Worm (Caenorhabditis elegans) whole organism, L3 larva: ENCODE results near the gene F17E9.5.

Source experiments
- ama-1 ChIP-seq: fragments of 150-350 bp; optimal IDR thresholded peaks from 2 replicates; lab custom pipeline; 2018
- daf-12 ChIP-seq: fragments of 150-350 bp; optimal IDR thresholded peaks from 2 replicates; lab custom pipeline; 2014; ENCODE audit warnings: missing biosample characterization, missing genetic modification reagents, missing genetic modification characterization
- egl-27 ChIP-seq: sonication (generic microtip); optimal IDR thresholded peaks from 4 replicates; lab custom pipeline; 2017; ENCODE audit warnings: missing biosample characterization, missing genetic modification reagents, missing genetic modification characterization
- elt-3 ChIP-seq, 3 experiments: fragments of 150-350 bp in 1 of 3; sonication (generic microtip) in 2 of 3; optimal IDR thresholded peaks; 2 replicates in 2 of 3; 4 replicates in 1 of 3; lab custom pipeline; 2014 to 2017; ENCODE audit warnings: missing biosample characterization in 3 of 3, missing genetic modification characterization in 3 of 3
- jun-1 ChIP-seq: fragments of 150-350 bp; optimal IDR thresholded peaks from 2 replicates; lab custom pipeline; 2014; ENCODE audit warnings: missing biosample characterization, missing genetic modification reagents, missing genetic modification characterization
- lin-15B ChIP-seq: fragments of 150-350 bp; optimal IDR thresholded peaks from 2 replicates; lab custom pipeline; 2014; ENCODE audit warnings: missing biosample characterization, missing genetic modification characterization
- nfya-1 ChIP-seq: sonication (generic microtip); optimal IDR thresholded peaks from 2 replicates; lab custom pipeline; 2017; ENCODE audit warnings: missing genetic modification characterization, mild to moderate bottlenecking, missing compliant biosample characterization, antibody characterized with exemption, moderate library complexity; ENCODE audit not compliant: insufficient read depth
- nhr-237 ChIP-seq: fragments of 150-350 bp; optimal IDR thresholded peaks from 2 replicates; lab custom pipeline; 2014; ENCODE audit warnings: missing biosample characterization, missing genetic modification characterization
- nhr-25 ChIP-seq: sonication (generic microtip); optimal IDR thresholded peaks from 2 replicates; lab custom pipeline; 2017; ENCODE audit warnings: missing biosample characterization, missing genetic modification characterization
- skn-1 ChIP-seq: fragments of 150-350 bp; optimal IDR thresholded peaks from 2 replicates; lab custom pipeline; 2014; ENCODE audit warnings: missing biosample characterization, missing genetic modification characterization
- ztf-11 ChIP-seq: fragments of 150-350 bp; optimal IDR thresholded peaks from 2 replicates; lab custom pipeline; 2014; ENCODE audit warnings: missing biosample characterization, missing genetic modification characterization

ce11 chrIV:8376923-8377322 lies 31.3 kb downstream of the F17E9.5 start:
- no peak for TF ChIP-seq jun-1 (tag; lab: Kevin White, UChicago)
- TF ChIP-seq nfya-1 (tag; lab: Kevin White, UChicago), result peak; percentile 44
- no peak for TF ChIP-seq elt-3 (tag; optimal IDR thresholded peaks at IDR 0.05; lab: Kevin White, UChicago)
- no peak for TF ChIP-seq lin-15B
- TF ChIP-seq egl-27 (tag; lab: Kevin White, UChicago), result no peak
- no peak for TF ChIP-seq skn-1 (tag; lab: Kevin White, UChicago)
- TF ChIP-seq nhr-25 (tag; lab: Kevin White, UChicago), result no peak
- TF ChIP-seq ama-1 (lab: Kevin White, UChicago), result no peak
- TF ChIP-seq nhr-237 (tag; lab: Kevin White, UChicago), result no peak
- no peak for TF ChIP-seq daf-12 (tag; lab: Kevin White, UChicago)
- TF ChIP-seq ztf-11 (tag; lab: Kevin White, UChicago), result no peak
